Fruit fly (Drosophila melanogaster) whole organism, wandering third instar larva: ENCODE results near the gene CaMKII.

Experiments used
- Abd-B ChIP-seq: fragments of >200 bp; optimal IDR thresholded peaks from 2 replicates; lab custom pipeline; 2017; ENCODE audit warnings: missing biosample characterization, missing genetic modification characterization
- CG32264 ChIP-seq: fragments of 200-800 bp; sonication (Bioruptor generic); optimal IDR thresholded peaks from 2 replicates; lab custom pipeline; 2016; ENCODE audit warnings: missing biosample characterization, missing genetic modification characterization
- CG9705 ChIP-seq: fragments of 200-800 bp; sonication (Bioruptor generic); optimal IDR thresholded peaks from 2 replicates; lab custom pipeline; 2018; ENCODE audit warnings: missing biosample characterization, mild to moderate bottlenecking, missing genetic modification characterization
- CrebA ChIP-seq: fragments of 200-800 bp; sonication (Bioruptor generic); optimal IDR thresholded peaks from 2 replicates; lab custom pipeline; 2016; ENCODE audit warnings: missing biosample characterization, mild to moderate bottlenecking, missing genetic modification characterization, borderline replicate concordance
- Dfd ChIP-seq: fragments of >200 bp; optimal IDR thresholded peaks from 2 replicates; lab custom pipeline; 2017; ENCODE audit warnings: missing biosample characterization, missing genetic modification characterization
- Dif ChIP-seq: fragments of 200-275, 200-300 bp; sonication (Bioruptor generic); optimal IDR thresholded peaks from 2 replicates; lab custom pipeline; 2018; ENCODE audit warnings: missing biosample characterization, missing genetic modification characterization; ENCODE audit not compliant: partially characterized antibody
- GATAd ChIP-seq: sonication (Bioruptor generic); optimal IDR thresholded peaks from 2 replicates; lab custom pipeline; 2016; ENCODE audit warnings: missing biosample characterization, missing genetic modification characterization
- HLH106 ChIP-seq: fragments of 200-800 bp; optimal IDR thresholded peaks from 3 replicates; lab custom pipeline; 2019; ENCODE audit warnings: missing biosample characterization, mild to moderate bottlenecking, missing genetic modification characterization, moderate library complexity
- Hnf4 ChIP-seq: fragments of 200-800 bp; sonication (Bioruptor generic); optimal IDR thresholded peaks from 2 replicates; lab custom pipeline; 2016; ENCODE audit warnings: missing biosample characterization, mild to moderate bottlenecking, missing genetic modification characterization
- Hr78 ChIP-seq: fragments of >200 bp; optimal IDR thresholded peaks from 2 replicates; lab custom pipeline; 2017; ENCODE audit warnings: missing biosample characterization, missing genetic modification characterization
- Hr83 ChIP-seq: fragments of 200-300 bp; sonication (Bioruptor generic); optimal IDR thresholded peaks from 2 replicates; lab custom pipeline; 2016; ENCODE audit warnings: missing biosample characterization, mild to moderate bottlenecking, missing genetic modification characterization, moderate library complexity; ENCODE audit not compliant: poor library complexity, severe bottlenecking
- Jra ChIP-seq: sonication (Bioruptor generic); optimal IDR thresholded peaks from 2 replicates; lab custom pipeline; 2016; ENCODE audit warnings: missing biosample characterization, missing genetic modification characterization
- Mio ChIP-seq: sonication (Bioruptor generic); optimal IDR thresholded peaks from 2 replicates; lab custom pipeline; 2016; ENCODE audit warnings: missing biosample characterization, missing genetic modification characterization
- Myc ChIP-seq: fragments of >200 bp; optimal IDR thresholded peaks from 2 replicates; lab custom pipeline; 2017
- N ChIP-seq: fragments of >200 bp; optimal IDR thresholded peaks from 2 replicates; lab custom pipeline; 2018; ENCODE audit warnings: missing biosample characterization, missing external identifiers, missing genetic modification characterization
- OdsH ChIP-seq: fragments of 200-800 bp; sonication (Bioruptor generic); optimal IDR thresholded peaks from 2 replicates; lab custom pipeline; 2016; ENCODE audit warnings: missing biosample characterization, mild to moderate bottlenecking, missing genetic modification characterization
- Rel ChIP-seq, 2 experiments: fragments of 200-800 bp; sonication (Bioruptor generic) in 1 of 2; optimal IDR thresholded peaks; 2 replicates in 1 of 2; 3 replicates in 1 of 2; lab custom pipeline; 2016 to 2019; ENCODE audit warnings: mild to moderate bottlenecking in 2 of 2, missing biosample characterization in 2 of 2, missing genetic modification characterization in 2 of 2, moderate library complexity in 1 of 2
- Sp1 ChIP-seq: fragments of 200-800 bp; sonication (Bioruptor generic); optimal IDR thresholded peaks from 3 replicates; lab custom pipeline; 2019; ENCODE audit warnings: missing biosample characterization, mild to moderate bottlenecking, missing genetic modification characterization, moderate library complexity
- Vsx2 ChIP-seq: fragments of 200-300, 225-300 bp; sonication (Bioruptor generic); optimal IDR thresholded peaks from 2 replicates; lab custom pipeline; 2018; ENCODE audit warnings: missing biosample characterization, missing genetic modification characterization; ENCODE audit not compliant: partially characterized antibody
- br ChIP-seq: fragments of 200-800 bp; sonication (Bioruptor generic); optimal IDR thresholded peaks from 2 replicates; lab custom pipeline; 2016; ENCODE audit warnings: missing biosample characterization, missing genetic modification characterization
- brk ChIP-seq: fragments of 200-800 bp; sonication (Bioruptor generic); optimal IDR thresholded peaks from 2 replicates; lab custom pipeline; 2016; ENCODE audit warnings: missing biosample characterization, mild to moderate bottlenecking, missing genetic modification characterization
- dl ChIP-seq, 2 experiments: fragments of 175-275, 200-275 bp in 1 of 2; fragments of 200-275 bp in 1 of 2; sonication (Bioruptor generic); optimal IDR thresholded peaks; lab custom pipeline; 2018; ENCODE audit warnings: mild to moderate bottlenecking in 2 of 2, missing biosample characterization in 2 of 2, missing genetic modification characterization in 2 of 2, moderate library complexity in 2 of 2; ENCODE audit not compliant: partially characterized antibody in 2 of 2, insufficient read depth in 1 of 2
- dmrt93B ChIP-seq: fragments of 200-800 bp; sonication (Bioruptor generic); optimal IDR thresholded peaks from 2 replicates; lab custom pipeline; 2018; ENCODE audit warnings: missing biosample characterization, mild to moderate bottlenecking, missing genetic modification characterization
- dsf ChIP-seq: sonication (Bioruptor generic); optimal IDR thresholded peaks from 2 replicates; lab custom pipeline; 2016; ENCODE audit warnings: missing biosample characterization, missing genetic modification characterization, borderline replicate concordance
- ey ChIP-seq: fragments of 200-800 bp; sonication (Bioruptor generic); optimal IDR thresholded peaks from 2 replicates; lab custom pipeline; 2016; ENCODE audit warnings: missing biosample characterization, missing genetic modification characterization
- foxo ChIP-seq, 2 experiments: fragments of 200-800 bp; sonication (Bioruptor generic); optimal IDR thresholded peaks; 2 replicates in 1 of 2; 3 replicates in 1 of 2; lab custom pipeline; 2016 to 2017; ENCODE audit warnings: missing biosample characterization in 2 of 2, missing genetic modification characterization in 2 of 2
- fru ChIP-seq: fragments of 200-800 bp; sonication (Bioruptor generic); optimal IDR thresholded peaks from 3 replicates; lab custom pipeline; 2016; ENCODE audit warnings: missing biosample characterization, mild to moderate bottlenecking, missing genetic modification characterization
- h ChIP-seq: fragments of 200-800 bp; sonication (Bioruptor generic); optimal IDR thresholded peaks from 3 replicates; lab custom pipeline; 2016; ENCODE audit warnings: missing biosample characterization, mild to moderate bottlenecking, missing genetic modification characterization
- jim ChIP-seq: fragments of 175-275, 200-325 bp; sonication (Bioruptor generic); optimal IDR thresholded peaks from 2 replicates; lab custom pipeline; 2016; ENCODE audit warnings: missing biosample characterization, mild to moderate bottlenecking, missing genetic modification characterization
- lola ChIP-seq: fragments of >200 bp; optimal IDR thresholded peaks from 2 replicates; lab custom pipeline; 2017; ENCODE audit warnings: missing biosample characterization, missing genetic modification characterization
- pan ChIP-seq: fragments of >200 bp; optimal IDR thresholded peaks from 2 replicates; lab custom pipeline; 2017
- psq ChIP-seq: fragments of 200-800 bp; sonication (Bioruptor generic); optimal IDR thresholded peaks from 3 replicates; lab custom pipeline; 2017; ENCODE audit warnings: missing biosample characterization, mild to moderate bottlenecking, missing genetic modification characterization, moderate library complexity
- rgr ChIP-seq: fragments of 200-800 bp; sonication (Bioruptor generic); optimal IDR thresholded peaks from 3 replicates; lab custom pipeline; 2016; ENCODE audit warnings: missing biosample characterization, mild to moderate bottlenecking, missing genetic modification characterization
- sage ChIP-seq: fragments of 200-800 bp; sonication (Bioruptor generic); optimal IDR thresholded peaks from 2 replicates; lab custom pipeline; 2016; ENCODE audit warnings: missing biosample characterization, mild to moderate bottlenecking, missing genetic modification characterization
- sv ChIP-seq: fragments of 200-800 bp; sonication (Bioruptor generic); optimal IDR thresholded peaks from 3 replicates; lab custom pipeline; 2016; ENCODE audit warnings: missing biosample characterization, missing genetic modification characterization
- tai ChIP-seq: sonication (Bioruptor generic); optimal IDR thresholded peaks from 2 replicates; lab custom pipeline; 2016; ENCODE audit warnings: missing biosample characterization, missing genetic modification characterization
- usp ChIP-seq: fragments of >200 bp; optimal IDR thresholded peaks from 2 replicates; lab custom pipeline; 2017; ENCODE audit warnings: missing biosample characterization, missing genetic modification characterization
- woc ChIP-seq: sonication (Bioruptor generic); optimal IDR thresholded peaks from 2 replicates; lab custom pipeline; 2016; ENCODE audit warnings: missing biosample characterization, mild to moderate bottlenecking, missing genetic modification characterization

The CaMKII gene

DNA sequence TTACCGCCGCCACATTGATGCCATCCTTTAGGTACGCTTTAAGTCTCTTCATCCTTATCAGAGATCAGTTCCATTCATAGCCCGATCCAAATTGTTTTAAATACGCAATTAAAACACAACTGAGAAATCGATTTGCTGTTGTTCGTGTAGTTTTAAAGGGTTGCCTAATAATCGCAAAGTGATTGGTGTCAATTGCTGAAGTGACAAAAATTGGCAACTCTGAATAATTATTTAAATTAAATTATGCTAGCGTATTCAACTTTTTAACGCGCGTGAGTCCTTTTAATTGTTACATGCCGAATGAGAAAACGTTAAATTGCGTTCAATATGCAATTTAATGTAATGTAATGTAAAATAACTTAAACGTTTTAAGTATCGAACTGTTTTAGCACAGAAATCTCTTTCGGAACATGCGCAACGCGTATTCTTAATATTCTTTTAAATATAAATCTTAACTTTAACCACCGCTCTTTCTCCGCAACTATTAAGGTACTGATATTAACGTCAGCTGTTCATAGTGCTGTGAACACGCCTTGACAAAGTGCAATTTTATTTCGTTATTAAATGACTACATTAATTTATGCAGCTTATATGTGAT lies 24.2 kb downstream of the CaMKII start, which contains the start of gene Mpv17:
Gene Mpv17 (minus strand): TSS at position 164 of the 598 bp plus-strand sequence.
- no peak for TF ChIP-seq Mio (GFP tag; lab: Kevin White, UChicago)
- TF ChIP-seq Hnf4 (GFP tag; lab: Kevin White, UChicago): peak; percentile 70
- no peak for TF ChIP-seq Abd-B (GFP tag; lab: Kevin White, UChicago)
- TF ChIP-seq h (GFP tag; lab: Kevin White, UChicago): peak; percentile 34
- no peak for TF ChIP-seq usp (GFP tag; lab: Kevin White, UChicago)
- no peak for TF ChIP-seq OdsH (GFP tag; lab: Kevin White, UChicago)
- TF ChIP-seq psq (GFP tag; lab: Kevin White, UChicago): no peak
- no peak for TF ChIP-seq Hr78 (GFP tag; lab: Kevin White, UChicago)
- TF ChIP-seq brk: peak; percentile 10
- peak; percentile 1 for TF ChIP-seq fru (GFP tag; lab: Kevin White, UChicago)
- peak; percentile 6 for TF ChIP-seq woc (GFP tag; lab: Kevin White, UChicago)
- no peak for TF ChIP-seq CrebA
- peak; percentile 15 for TF ChIP-seq sage (GFP tag; lab: Kevin White, UChicago)
- peak; percentile 23 for TF ChIP-seq ey (GFP tag; lab: Kevin White, UChicago)
- TF ChIP-seq Myc (lab: Kevin White, UChicago): no peak
- peak; percentile 45 for TF ChIP-seq rgr (GFP tag; lab: Kevin White, UChicago)
- TF ChIP-seq foxo (GFP tag; optimal IDR thresholded peaks at IDR 0.05; lab: Kevin White, UChicago): peak in 1 of 2 experiments; percentile 36
- TF ChIP-seq Hr83 (GFP tag; lab: Kevin White, UChicago): no peak

- TF ChIP-seq pan (lab: Kevin White, UChicago) (no peak), Mio (GFP tag; lab: Kevin White, UChicago) (no peak), CG9705 (peak; percentile 85), Hr78 (GFP tag; lab: Kevin White, UChicago) (no peak), CrebA (no peak), N (GFP tag; lab: Kevin White, UChicago) (peak; percentile 94), usp (GFP tag; lab: Kevin White, UChicago) (no peak), sage (GFP tag; lab: Kevin White, UChicago) (no peak), sv (GFP tag; lab: Kevin White, UChicago) (peak; percentile 69), ey (GFP tag; lab: Kevin White, UChicago) (peak; percentile 63), h (GFP tag; lab: Kevin White, UChicago) (peak; percentile 39), tai (GFP tag; lab: Kevin White, UChicago) (peak; percentile 59), Rel (GFP tag; optimal IDR thresholded peaks at IDR 0.05; lab: Kevin White, UChicago) (no peak), Rel (tag; optimal IDR thresholded peaks at IDR 0.05; lab: Kevin White, UChicago) (peak; percentile 26), Sp1 (GFP tag; lab: Kevin White, UChicago) (peak; percentile 82), fru (GFP tag; lab: Kevin White, UChicago) (peak; percentile 42), rgr (GFP tag; lab: Kevin White, UChicago) (peak; percentile 66), Hnf4 (GFP tag; lab: Kevin White, UChicago) (peak; percentile 67), Jra (GFP tag; lab: Kevin White, UChicago) (no peak), foxo (GFP tag; optimal IDR thresholded peaks at IDR 0.05; lab: Kevin White, UChicago) (peak in 1 of 2 experiments; percentile 73), Abd-B (GFP tag; lab: Kevin White, UChicago) (no peak), HLH106 (peak; percentile 92), dmrt93B (GFP tag; lab: Kevin White, UChicago) (peak; percentile 86), Dif (no peak), Hr83 (GFP tag; lab: Kevin White, UChicago) (no peak), brk (no peak), psq (GFP tag; lab: Kevin White, UChicago) (peak; percentile 54), woc (GFP tag; lab: Kevin White, UChicago) (peak; percentile 53), Myc (lab: Kevin White, UChicago) (peak; percentile 17), dsf (GFP tag; lab: Kevin White, UChicago) (no peak), GATAd (GFP tag; lab: Kevin White, UChicago) (peak; percentile 19), OdsH (GFP tag; lab: Kevin White, UChicago) (peak; percentile 7), Dfd (GFP tag; lab: Kevin White, UChicago) (peak; percentile 58), lola (peak; percentile 76), CG32264 (GFP tag; lab: Kevin White, UChicago) (peak; percentile 25), br (GFP tag; lab: Kevin White, UChicago) (peak; percentile 26), Vsx2 (GFP tag; lab: Kevin White, UChicago) (no peak), dl (GFP tag; optimal IDR thresholded peaks at IDR 0.05; lab: Kevin White, UChicago; ENCODE audit: insufficient read depth in 1 of 2, partially characterized antibody in 2 of 2) (no peak), jim (GFP tag; lab: Kevin White, UChicago) (no peak)
Measured at dm6 chr4:1026806-1027431, 26.6 kb downstream of the CaMKII start, which contains the start of gene PlexA. PlexA (minus strand) TSS chr4:1027101.
